Fruit fly (Drosophila melanogaster): Measurements from ENCODE around the gene CG4278.

CG4278 gene

DNA sequence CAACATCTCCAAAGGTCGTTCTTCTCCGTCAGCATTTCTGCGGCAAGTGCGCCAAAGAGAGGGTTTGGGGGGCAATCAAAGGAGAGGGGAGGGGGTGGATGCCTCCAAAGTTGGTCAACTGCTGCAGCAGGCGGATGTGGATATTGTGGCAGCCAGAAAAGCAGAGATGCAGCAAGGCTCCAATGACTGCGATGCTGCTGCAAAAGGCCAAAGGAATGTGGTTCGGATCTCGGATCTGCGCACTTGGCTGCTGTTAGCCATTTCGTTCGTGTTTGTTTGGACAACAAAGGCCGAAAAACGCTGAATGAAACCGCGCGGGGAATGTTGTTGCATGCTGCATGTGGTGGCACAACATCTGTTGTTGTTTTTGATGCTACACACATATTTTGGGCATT lies 44.8 kb upstream of the CG4278 start (continued):
- TF ChIP-seq Eip78C (GFP tag): no peak

DNA sequence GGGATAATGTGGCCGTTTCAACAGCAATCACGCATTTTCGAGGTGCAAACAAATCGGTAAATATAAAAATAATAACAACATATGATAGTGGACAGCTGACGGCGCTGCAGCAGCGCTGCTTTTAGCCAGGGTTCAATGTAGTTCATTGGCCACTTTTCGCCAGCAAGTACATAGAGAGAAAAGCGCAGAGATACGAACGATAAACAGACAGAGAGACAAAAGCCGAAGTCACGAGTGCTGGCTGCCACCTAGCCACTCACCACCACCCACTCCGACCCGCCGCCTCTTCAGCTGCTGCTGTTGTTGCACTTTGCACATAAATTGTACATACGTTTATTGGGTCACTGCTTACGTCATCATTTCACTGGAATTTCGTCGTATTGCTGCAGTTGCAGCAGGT lies 44.0 kb upstream of the CG4278 start:
- TF ChIP-seq ss (GFP tag; optimal IDR thresholded peaks at IDR 0.05) (no peak), fkh (GFP tag; optimal IDR thresholded peaks at IDR 0.05) (peak; percentile 3), CG9139 (GFP tag; optimal IDR thresholded peaks at IDR 0.05) (no peak), Lpt (GFP tag; optimal IDR thresholded peaks at IDR 0.05) (peak; percentile 30), spab (GFP tag; optimal IDR thresholded peaks at IDR 0.05) (no peak), CG8119 (GFP tag; IDR thresholded peaks at IDR 0.05) (no peak), Sox15 (GFP tag; optimal IDR thresholded peaks at IDR 0.05) (no peak), CG6163 (GFP tag; IDR thresholded peaks at IDR 0.05) (peak; percentile 20; the same call in 2 of the 3 replicates), CG32006 (GFP tag; optimal IDR thresholded peaks at IDR 0.05) (no peak), CG8319 (GFP tag; optimal IDR thresholded peaks at IDR 0.05) (no peak), svp (GFP tag) (peak; percentile 48), topi (GFP tag; optimal IDR thresholded peaks at IDR 0.05) (no peak), Hr38 (GFP tag; optimal IDR thresholded peaks at IDR 0.05) (no peak), achi (GFP tag; optimal IDR thresholded peaks at IDR 0.05) (no peak), CG6276 (GFP tag; optimal IDR thresholded peaks at IDR 0.05) (no peak)

DNA sequence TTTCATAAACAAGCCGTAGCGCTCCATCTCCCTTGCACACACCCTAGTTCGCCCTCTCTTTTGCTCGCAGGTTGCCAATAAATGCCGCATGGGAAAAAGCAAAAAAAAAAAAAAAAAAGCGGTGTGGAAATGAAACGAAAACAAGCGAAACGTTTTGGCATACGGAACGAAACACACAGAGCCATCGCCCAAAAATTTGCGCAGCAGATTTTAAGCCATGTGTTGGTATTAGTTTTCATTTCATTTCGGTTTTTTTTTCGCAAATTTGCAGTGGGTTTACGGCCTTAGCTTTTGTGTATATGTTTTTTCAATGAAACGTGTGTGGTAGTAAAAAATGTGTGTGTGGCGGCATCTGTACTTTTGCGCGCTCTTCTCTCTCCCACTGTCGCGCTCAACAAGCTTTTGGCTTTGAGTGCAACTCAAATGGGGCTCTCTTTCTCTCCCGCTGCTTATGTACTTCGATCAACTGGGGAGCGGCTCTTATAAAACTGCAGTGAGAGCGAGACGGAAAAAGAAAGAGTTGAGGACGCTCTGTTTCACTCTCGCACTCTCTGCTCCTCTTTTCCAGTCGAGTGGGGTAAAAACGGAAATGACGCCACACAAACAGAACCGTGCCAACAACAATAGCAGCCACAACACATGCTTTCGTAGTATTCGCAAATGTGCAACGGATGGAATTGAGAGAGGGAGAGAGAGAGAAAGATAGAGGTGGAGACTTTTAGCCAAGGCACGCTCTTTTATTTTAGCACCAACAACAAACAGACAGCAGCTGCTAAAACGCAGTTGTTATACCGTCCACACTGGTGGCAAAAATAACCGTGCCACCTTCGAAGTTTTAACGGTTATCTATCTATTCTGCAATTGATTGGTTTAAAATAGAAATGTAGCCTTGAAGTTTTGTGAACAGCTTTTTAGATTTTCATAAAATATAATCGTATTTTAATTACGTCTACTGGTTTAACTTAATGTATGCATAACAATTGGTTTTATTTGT lies 42.3 kb upstream of the CG4278 start:
- TF ChIP-seq Smox (GFP tag; optimal IDR thresholded peaks at IDR 0.05): peak; percentile 75
- TF ChIP-seq net (GFP tag; optimal IDR thresholded peaks at IDR 0.05): peak; percentile 47
- no peak for TF ChIP-seq Gug (GFP tag; IDR thresholded peaks at IDR 0.05)
- TF ChIP-seq Ets96B (tag; optimal IDR thresholded peaks at IDR 0.05): peak; percentile 54
- TF ChIP-seq CG6163 (GFP tag; IDR thresholded peaks at IDR 0.05): no peak
- peak; percentile 3 for TF ChIP-seq CG11902 (GFP tag; optimal IDR thresholded peaks at IDR 0.05)
- peak; percentile 28 for TF ChIP-seq CG1621 (tag; optimal IDR thresholded peaks at IDR 0.05)
- TF ChIP-seq salr (GFP tag; optimal IDR thresholded peaks at IDR 0.05): peak; percentile 38 to 55
- TF ChIP-seq CG16779 (tag; optimal IDR thresholded peaks at IDR 0.05): peak; percentile 68
- TF ChIP-seq dsx (GFP tag; optimal IDR thresholded peaks at IDR 0.05; ENCODE audit: poor library complexity, severe bottlenecking): peak; percentile 65
- peak; percentile 69 for TF ChIP-seq CG3919 (GFP tag; optimal IDR thresholded peaks at IDR 0.05)
- TF ChIP-seq fd59A (GFP tag; optimal IDR thresholded peaks at IDR 0.05): peak; percentile 11
- TF ChIP-seq CG8632 (GFP tag; optimal IDR thresholded peaks at IDR 0.05): peak; percentile 44
- TF ChIP-seq lz (GFP tag; optimal IDR thresholded peaks at IDR 0.05): peak; percentile 75
- peak; percentile 84 for TF ChIP-seq CG6854 (GFP tag; optimal IDR thresholded peaks at IDR 0.05)
- TF ChIP-seq CG8319 (GFP tag; optimal IDR thresholded peaks at IDR 0.05): peak; percentile 35
- TF ChIP-seq CG4318 (GFP tag; optimal IDR thresholded peaks at IDR 0.05): peak; percentile 26
- peak; percentile 76 for TF ChIP-seq CG7368 (GFP tag; optimal IDR thresholded peaks at IDR 0.05)
- peak; percentile 61 for TF ChIP-seq CG34406 (GFP tag; optimal IDR thresholded peaks at IDR 0.05)
- TF ChIP-seq CG31627 (GFP tag; optimal IDR thresholded peaks at IDR 0.05): peak; percentile 68
- no peak for TF ChIP-seq Hr38 (GFP tag; optimal IDR thresholded peaks at IDR 0.05)
- TF ChIP-seq topi (GFP tag; optimal IDR thresholded peaks at IDR 0.05): peak; percentile 67
- no peak for TF ChIP-seq dac (GFP tag; optimal IDR thresholded peaks at IDR 0.05)
- peak; percentile 6 for TF ChIP-seq Eip93F (GFP tag; optimal IDR thresholded peaks at IDR 0.05)
- TF ChIP-seq Lpt (GFP tag; optimal IDR thresholded peaks at IDR 0.05): peak; percentile 45
- peak; percentile 82 for TF ChIP-seq Sox14 (GFP tag; optimal IDR thresholded peaks at IDR 0.05)
- peak; percentile 53 for TF ChIP-seq Blimp-1 (GFP tag; optimal IDR thresholded peaks at IDR 0.05)
- TF ChIP-seq cyc (GFP tag; optimal IDR thresholded peaks at IDR 0.05): peak; percentile 58
- TF ChIP-seq CG32006 (GFP tag; optimal IDR thresholded peaks at IDR 0.05): peak; percentile 64
- peak; percentile 29 for TF ChIP-seq CG10669 (GFP tag; optimal IDR thresholded peaks at IDR 0.05)
- TF ChIP-seq esn (GFP tag; optimal IDR thresholded peaks at IDR 0.05): peak; percentile 74
- peak; percentile 74 for TF ChIP-seq svp (GFP tag)
- peak; percentile 54 for TF ChIP-seq CG11762 (GFP tag; optimal IDR thresholded peaks at IDR 0.05; ENCODE audit: insufficient read depth)
- peak; percentile 31 for TF ChIP-seq fkh (GFP tag; optimal IDR thresholded peaks at IDR 0.05)
- peak; percentile 76 for TF ChIP-seq OdsH (GFP tag; optimal IDR thresholded peaks at IDR 0.05)
- peak; percentile 80 for TF ChIP-seq acj6 (GFP tag; optimal IDR thresholded peaks at IDR 0.05)
- no peak for TF ChIP-seq CG15336 (GFP tag; IDR thresholded peaks at IDR 0.05)

All from whole organism, prepupa.